Worm (Caenorhabditis elegans) whole organism, young adult: Measurements from ENCODE around the gene T04C12.8.

Experiments used
- B0261.1 ChIP-seq: sonication (generic microtip); optimal IDR thresholded peaks from 2 replicates; lab custom pipeline; 2016; ENCODE audit warnings: mild to moderate bottlenecking, missing genetic modification characterization, moderate library complexity, missing compliant biosample characterization
- Y53F4B.3 ChIP-seq: fragments of 200-800 bp; sonication (Bioruptor generic); IDR thresholded peaks from 2 replicates; pipeline ENCODE4 v1.3.6; 2022; ENCODE audit warnings: missing genetic modification reagents, missing genetic modification characterization, missing compliant biosample characterization
- ceh-27 ChIP-seq: fragments of 200-800 bp; sonication (Bioruptor generic); optimal IDR thresholded peaks from 2 replicates; lab custom pipeline; 2018; ENCODE audit warnings: mild to moderate bottlenecking, missing genetic modification characterization, moderate library complexity, missing compliant biosample characterization
- ceh-40 ChIP-seq: fragments of 200-800 bp; sonication (Bioruptor generic); IDR thresholded peaks from 2 replicates; pipeline ENCODE4 v1.3.6; 2022; ENCODE audit warnings: missing genetic modification characterization, missing compliant biosample characterization
- hlh-26 ChIP-seq: fragments of 200-800 bp; sonication (Bioruptor generic); conservative IDR thresholded peaks from 2 replicates; pipeline ENCODE4 v1.3.6; 2022; ENCODE audit warnings: missing genetic modification reagents, missing genetic modification characterization, missing compliant biosample characterization
- hrde-1 ChIP-seq: sonication (generic microtip); optimal IDR thresholded peaks from 2 replicates; lab custom pipeline; 2016; ENCODE audit warnings: missing genetic modification characterization, mild to moderate bottlenecking, missing compliant biosample characterization, moderate library complexity, missing genotype, missing genetic modification reagents, borderline replicate concordance
- rec-8 ChIP-seq, 2 experiments: sonication (generic microtip); optimal IDR thresholded peaks; 2 replicates each; lab custom pipeline; 2016; ENCODE audit warnings: mild to moderate bottlenecking in 2 of 2, missing genetic modification characterization in 2 of 2, missing genetic modification reagents in 2 of 2, missing genotype in 2 of 2, missing biosample characterization in 1 of 2, missing compliant biosample characterization in 1 of 2, moderate library complexity in 1 of 2
- snpc-4 ChIP-seq, 5 experiments: fragments of 150-350 bp in 1 of 5; sonication (generic microtip) in 4 of 5; optimal IDR thresholded peaks; 2 replicates each; lab custom pipeline; 2014 to 2018; ENCODE audit warnings: missing genetic modification characterization in 5 of 5, missing biosample characterization in 3 of 5, antibody characterized with exemption in 2 of 5, mild to moderate bottlenecking in 2 of 5, missing compliant biosample characterization in 2 of 5, missing genotype in 2 of 5, moderate library complexity in 2 of 5, missing genetic modification reagents in 1 of 5
- somi-1 ChIP-seq: fragments of 200-800 bp; sonication (Bioruptor generic); optimal IDR thresholded peaks from 2 replicates; lab custom pipeline; 2018; ENCODE audit warnings: mild to moderate bottlenecking, missing genetic modification characterization, missing compliant biosample characterization
- ztf-18 ChIP-seq: sonication (generic microtip); optimal IDR thresholded peaks from 2 replicates; lab custom pipeline; 2016; ENCODE audit warnings: missing genotype, mild to moderate bottlenecking, missing genetic modification characterization, missing compliant biosample characterization

- TF ChIP-seq rec-8 (tag; optimal IDR thresholded peaks at IDR 0.05; lab: Kevin White, UChicago) (no peak), snpc-4 (GFP tag; optimal IDR thresholded peaks at IDR 0.05; lab: Kevin White, UChicago) (no peak), snpc-4 (tag; optimal IDR thresholded peaks at IDR 0.05; lab: Kevin White, UChicago) (no peak), hlh-26 (GFP tag; lab: Robert Waterston, UW) (no peak), ztf-18 (no peak), ceh-27 (no peak), hrde-1 (tag; lab: Kevin White, UChicago) (no peak), somi-1 (GFP tag; lab: Kevin White, UChicago) (no peak), B0261.1 (tag; lab: Kevin White, UChicago) (no peak), ceh-40 (GFP tag; lab: Robert Waterston, UW) (no peak), Y53F4B.3 (GFP tag; lab: Robert Waterston, UW) (no peak)
Measured at ce11 chrV:11071453-11071852, 2.3 kb upstream of the T04C12.8 start.
